Fruit fly (Drosophila melanogaster): ENCODE data around the gene sov.

Gene sov

dm6 chrX:6770924-6771323 is 14.8 kb downstream of the sov start, which contains the start of gene Coq7 (continued):
- TF ChIP-seq NFAT (GFP tag; IDR thresholded peaks at IDR 0.05) (peak; percentile 90), CG17186 (GFP tag; optimal IDR thresholded peaks at IDR 0.05) (peak; percentile 91), CG10565 (GFP tag; optimal IDR thresholded peaks at IDR 0.05) (peak; percentile 11), CTCF (GFP tag; optimal IDR thresholded peaks at IDR 0.05) (peak; percentile 8), sens (GFP tag) (peak; percentile 94), E2f1 (GFP tag; IDR thresholded peaks at IDR 0.05) (peak; percentile 89), tio (GFP tag; optimal IDR thresholded peaks at IDR 0.05) (no peak), Stat92E (GFP tag; optimal IDR thresholded peaks at IDR 0.05) (no peak), CG17385 (GFP tag; optimal IDR thresholded peaks at IDR 0.05) (peak; percentile 76), CG8281 (tag; optimal IDR thresholded peaks at IDR 0.05) (no peak), CG31441 (GFP tag; IDR thresholded peaks at IDR 0.05) (no peak), CG12391 (tag; optimal IDR thresholded peaks at IDR 0.05) (peak; percentile 92), CG2712 (tag; optimal IDR thresholded peaks at IDR 0.05) (peak; percentile 91), CG13123 (GFP tag; optimal IDR thresholded peaks at IDR 0.05) (peak; percentile 85), lmd (GFP tag; IDR thresholded peaks at IDR 0.05) (peak; percentile 93), CG6654 (GFP tag; optimal IDR thresholded peaks at IDR 0.05) (peak; percentile 33), Opbp (GFP tag; IDR thresholded peaks at IDR 0.05; ENCODE audit: partially characterized antibody) (peak; percentile 90), CG7271 (tag; optimal IDR thresholded peaks at IDR 0.05) (peak; percentile 69), NfI (GFP tag; optimal IDR thresholded peaks at IDR 0.05) (peak; percentile 84), Ets97D (GFP tag; optimal IDR thresholded peaks at IDR 0.05) (peak; percentile 61), CG10959 (GFP tag; IDR thresholded peaks at IDR 0.05) (peak; percentile 90), Tbp (GFP tag; optimal IDR thresholded peaks at IDR 0.05) (no peak), ssp (GFP tag; IDR thresholded peaks at IDR 0.05) (peak; percentile 80), CG5953 (GFP tag; IDR thresholded peaks at IDR 0.05) (peak; percentile 81), CG3995 (GFP tag; optimal IDR thresholded peaks at IDR 0.05) (peak; percentile 41), HLH4C (GFP tag; IDR thresholded peaks at IDR 0.05; ENCODE audit: partially characterized antibody) (peak; percentile 93), D (optimal IDR thresholded peaks at IDR 0.05) (no peak), D (GFP tag; optimal IDR thresholded peaks at IDR 0.05) (peak; percentile 78), CG10654 (GFP tag; optimal IDR thresholded peaks at IDR 0.05) (peak; percentile 88), CG7987 (GFP tag; optimal IDR thresholded peaks at IDR 0.05) (peak; percentile 62), Hand (GFP tag; optimal IDR thresholded peaks at IDR 0.05) (peak; percentile 19), NC2β (GFP tag; optimal IDR thresholded peaks at IDR 0.05) (peak; percentile 58), TFAM (GFP tag; optimal IDR thresholded peaks at IDR 0.05) (peak; percentile 11), twi (tag; optimal IDR thresholded peaks at IDR 0.05) (peak; percentile 81), jumu (GFP tag; optimal IDR thresholded peaks at IDR 0.05) (peak; percentile 55), Blimp-1 (GFP tag; optimal IDR thresholded peaks at IDR 0.05) (no peak), Jarid2 (GFP tag; optimal IDR thresholded peaks at IDR 0.05) (no peak), CG18262 (tag; optimal IDR thresholded peaks at IDR 0.05) (peak; percentile 84), CG11695 (GFP tag; IDR thresholded peaks at IDR 0.05) (peak; percentile 87), CG33557 (GFP tag; optimal IDR thresholded peaks at IDR 0.05) (peak; percentile 84), Awh (GFP tag; IDR thresholded peaks at IDR 0.05) (peak; percentile 76), Eip74EF (GFP tag; optimal IDR thresholded peaks at IDR 0.05) (no peak), D19A (tag; optimal IDR thresholded peaks at IDR 0.05) (no peak), CG8359 (GFP tag; optimal IDR thresholded peaks at IDR 0.05; ENCODE audit: borderline replicate concordance) (peak; percentile 50), CG11398 (GFP tag; optimal IDR thresholded peaks at IDR 0.05) (no peak), sob (GFP tag; IDR thresholded peaks at IDR 0.05) (peak; percentile 91), CG14050 (GFP tag; IDR thresholded peaks at IDR 0.05) (peak; percentile 90), ATbp (GFP tag; optimal IDR thresholded peaks at IDR 0.05) (peak; percentile 52), CG17829 (tag; optimal IDR thresholded peaks at IDR 0.05) (peak; percentile 88), CG9727 (GFP tag; optimal IDR thresholded peaks at IDR 0.05) (peak; percentile 85), Lhr (GFP tag; optimal IDR thresholded peaks at IDR 0.05) (peak; percentile 67)
